Fruit fly (Drosophila melanogaster) whole organism, wandering third instar larva: ENCODE results near the gene CG1695.

Source experiments
- CG32264 ChIP-seq: fragments of 200-800 bp; sonication (Bioruptor generic); optimal IDR thresholded peaks from 2 replicates; lab custom pipeline; 2016; ENCODE audit warnings: missing biosample characterization, missing genetic modification characterization
- CG9705 ChIP-seq: fragments of 200-800 bp; sonication (Bioruptor generic); optimal IDR thresholded peaks from 2 replicates; lab custom pipeline; 2018; ENCODE audit warnings: missing biosample characterization, mild to moderate bottlenecking, missing genetic modification characterization
- CrebA ChIP-seq: fragments of 200-800 bp; sonication (Bioruptor generic); optimal IDR thresholded peaks from 2 replicates; lab custom pipeline; 2016; ENCODE audit warnings: missing biosample characterization, mild to moderate bottlenecking, missing genetic modification characterization, borderline replicate concordance
- Dfd ChIP-seq: fragments of >200 bp; optimal IDR thresholded peaks from 2 replicates; lab custom pipeline; 2017; ENCODE audit warnings: missing biosample characterization, missing genetic modification characterization
- GATAd ChIP-seq: sonication (Bioruptor generic); optimal IDR thresholded peaks from 2 replicates; lab custom pipeline; 2016; ENCODE audit warnings: missing biosample characterization, missing genetic modification characterization
- HLH106 ChIP-seq: fragments of 200-800 bp; optimal IDR thresholded peaks from 3 replicates; lab custom pipeline; 2019; ENCODE audit warnings: missing biosample characterization, mild to moderate bottlenecking, missing genetic modification characterization, moderate library complexity
- Hnf4 ChIP-seq: fragments of 200-800 bp; sonication (Bioruptor generic); optimal IDR thresholded peaks from 2 replicates; lab custom pipeline; 2016; ENCODE audit warnings: missing biosample characterization, mild to moderate bottlenecking, missing genetic modification characterization
- Hr78 ChIP-seq: fragments of >200 bp; optimal IDR thresholded peaks from 2 replicates; lab custom pipeline; 2017; ENCODE audit warnings: missing biosample characterization, missing genetic modification characterization
- Jra ChIP-seq: sonication (Bioruptor generic); optimal IDR thresholded peaks from 2 replicates; lab custom pipeline; 2016; ENCODE audit warnings: missing biosample characterization, missing genetic modification characterization
- Myc ChIP-seq: fragments of >200 bp; optimal IDR thresholded peaks from 2 replicates; lab custom pipeline; 2017
- N ChIP-seq: fragments of >200 bp; optimal IDR thresholded peaks from 2 replicates; lab custom pipeline; 2018; ENCODE audit warnings: missing biosample characterization, missing external identifiers, missing genetic modification characterization
- OdsH ChIP-seq: fragments of 200-800 bp; sonication (Bioruptor generic); optimal IDR thresholded peaks from 2 replicates; lab custom pipeline; 2016; ENCODE audit warnings: missing biosample characterization, mild to moderate bottlenecking, missing genetic modification characterization
- Rel ChIP-seq, 2 experiments: fragments of 200-800 bp; sonication (Bioruptor generic) in 1 of 2; optimal IDR thresholded peaks; 2 replicates in 1 of 2; 3 replicates in 1 of 2; lab custom pipeline; 2016 to 2019; ENCODE audit warnings: mild to moderate bottlenecking in 2 of 2, missing biosample characterization in 2 of 2, missing genetic modification characterization in 2 of 2, moderate library complexity in 1 of 2
- Sp1 ChIP-seq: fragments of 200-800 bp; sonication (Bioruptor generic); optimal IDR thresholded peaks from 3 replicates; lab custom pipeline; 2019; ENCODE audit warnings: missing biosample characterization, mild to moderate bottlenecking, missing genetic modification characterization, moderate library complexity
- Vsx2 ChIP-seq: fragments of 200-300, 225-300 bp; sonication (Bioruptor generic); optimal IDR thresholded peaks from 2 replicates; lab custom pipeline; 2018; ENCODE audit warnings: missing biosample characterization, missing genetic modification characterization; ENCODE audit not compliant: partially characterized antibody
- br ChIP-seq: fragments of 200-800 bp; sonication (Bioruptor generic); optimal IDR thresholded peaks from 2 replicates; lab custom pipeline; 2016; ENCODE audit warnings: missing biosample characterization, missing genetic modification characterization
- dl ChIP-seq, 2 experiments: fragments of 175-275, 200-275 bp in 1 of 2; fragments of 200-275 bp in 1 of 2; sonication (Bioruptor generic); optimal IDR thresholded peaks; lab custom pipeline; 2018; ENCODE audit warnings: mild to moderate bottlenecking in 2 of 2, missing biosample characterization in 2 of 2, missing genetic modification characterization in 2 of 2, moderate library complexity in 2 of 2; ENCODE audit not compliant: partially characterized antibody in 2 of 2, insufficient read depth in 1 of 2
- dmrt93B ChIP-seq: fragments of 200-800 bp; sonication (Bioruptor generic); optimal IDR thresholded peaks from 2 replicates; lab custom pipeline; 2018; ENCODE audit warnings: missing biosample characterization, mild to moderate bottlenecking, missing genetic modification characterization
- dsf ChIP-seq: sonication (Bioruptor generic); optimal IDR thresholded peaks from 2 replicates; lab custom pipeline; 2016; ENCODE audit warnings: missing biosample characterization, missing genetic modification characterization, borderline replicate concordance
- ey ChIP-seq: fragments of 200-800 bp; sonication (Bioruptor generic); optimal IDR thresholded peaks from 2 replicates; lab custom pipeline; 2016; ENCODE audit warnings: missing biosample characterization, missing genetic modification characterization
- foxo ChIP-seq, 2 experiments: fragments of 200-800 bp; sonication (Bioruptor generic); optimal IDR thresholded peaks; 2 replicates in 1 of 2; 3 replicates in 1 of 2; lab custom pipeline; 2016 to 2017; ENCODE audit warnings: missing biosample characterization in 2 of 2, missing genetic modification characterization in 2 of 2
- fru ChIP-seq: fragments of 200-800 bp; sonication (Bioruptor generic); optimal IDR thresholded peaks from 3 replicates; lab custom pipeline; 2016; ENCODE audit warnings: missing biosample characterization, mild to moderate bottlenecking, missing genetic modification characterization
- h ChIP-seq: fragments of 200-800 bp; sonication (Bioruptor generic); optimal IDR thresholded peaks from 3 replicates; lab custom pipeline; 2016; ENCODE audit warnings: missing biosample characterization, mild to moderate bottlenecking, missing genetic modification characterization
- lola ChIP-seq: fragments of >200 bp; optimal IDR thresholded peaks from 2 replicates; lab custom pipeline; 2017; ENCODE audit warnings: missing biosample characterization, missing genetic modification characterization
- pan ChIP-seq: fragments of >200 bp; optimal IDR thresholded peaks from 2 replicates; lab custom pipeline; 2017
- psq ChIP-seq: fragments of 200-800 bp; sonication (Bioruptor generic); optimal IDR thresholded peaks from 3 replicates; lab custom pipeline; 2017; ENCODE audit warnings: missing biosample characterization, mild to moderate bottlenecking, missing genetic modification characterization, moderate library complexity
- sage ChIP-seq: fragments of 200-800 bp; sonication (Bioruptor generic); optimal IDR thresholded peaks from 2 replicates; lab custom pipeline; 2016; ENCODE audit warnings: missing biosample characterization, mild to moderate bottlenecking, missing genetic modification characterization
- tai ChIP-seq: sonication (Bioruptor generic); optimal IDR thresholded peaks from 2 replicates; lab custom pipeline; 2016; ENCODE audit warnings: missing biosample characterization, missing genetic modification characterization
- woc ChIP-seq: sonication (Bioruptor generic); optimal IDR thresholded peaks from 2 replicates; lab custom pipeline; 2016; ENCODE audit warnings: missing biosample characterization, mild to moderate bottlenecking, missing genetic modification characterization

Gene CG1695

DNA sequence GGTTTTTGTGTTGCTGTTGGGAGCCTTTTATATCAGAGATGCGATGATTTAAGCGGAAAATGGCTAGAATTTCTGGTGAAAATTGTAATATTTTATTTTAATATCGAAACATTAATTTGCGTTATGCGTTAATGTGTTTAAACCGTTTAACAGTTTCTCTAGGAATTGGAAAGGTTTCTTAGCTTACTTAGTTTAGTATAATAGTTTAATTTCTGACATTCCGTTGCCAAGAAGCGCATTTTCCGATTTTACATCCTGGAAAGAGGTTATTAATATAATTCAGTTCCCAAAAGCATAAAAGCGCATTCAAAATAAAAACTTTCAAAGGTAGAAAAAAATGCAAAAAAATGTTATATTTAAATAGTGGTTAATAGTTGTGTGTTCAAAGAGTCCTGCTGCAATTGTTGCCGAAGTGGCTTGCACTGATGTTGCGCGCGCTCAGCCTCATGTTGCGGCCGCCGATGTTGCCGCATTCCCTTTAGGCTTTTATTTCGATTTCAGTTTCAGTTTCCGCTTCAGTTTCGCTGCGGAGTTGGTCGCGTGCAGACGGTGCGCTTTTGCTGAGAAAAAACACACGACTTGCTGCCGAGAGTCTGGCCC lies 15.2 kb downstream of the CG1695 start, which contains the start of gene tbc:
TSS of gene tbc (plus strand) at position 504 of the 600 bp plus-strand sequence.
- no peak for TF ChIP-seq CG9705 (GFP tag; lab: Kevin White, UChicago)
- peak; percentile 51 for TF ChIP-seq Myc (lab: Kevin White, UChicago)

DNA sequence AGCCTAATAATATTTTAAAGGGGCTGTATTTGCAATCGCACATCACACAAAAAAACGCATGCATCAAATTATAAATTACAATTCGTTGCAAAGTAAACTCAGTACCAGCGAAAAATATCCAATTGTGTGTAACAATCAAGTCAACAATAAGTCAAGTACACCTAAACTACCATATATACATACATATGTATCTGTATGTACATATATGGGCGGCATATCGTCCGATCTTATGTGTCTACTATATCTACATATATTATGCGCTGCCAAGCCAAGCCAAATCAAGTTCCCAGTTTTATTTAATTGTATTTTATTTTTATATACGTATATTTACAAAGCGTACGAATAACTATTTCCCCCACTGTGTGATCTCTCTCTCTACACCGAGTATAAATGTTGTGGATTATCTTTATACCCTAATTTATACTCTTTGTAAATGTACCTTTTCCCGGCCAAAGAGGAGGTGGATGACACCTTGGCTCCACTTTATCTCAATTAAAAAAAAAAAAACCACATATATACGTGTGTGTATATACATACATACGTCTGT lies 32.7 kb downstream of the CG1695 start:
- TF ChIP-seq Myc (lab: Kevin White, UChicago) (no peak), tai (GFP tag; lab: Kevin White, UChicago) (no peak), Sp1 (GFP tag; lab: Kevin White, UChicago) (no peak), Vsx2 (GFP tag; lab: Kevin White, UChicago) (no peak), N (GFP tag; lab: Kevin White, UChicago) (no peak), HLH106 (no peak), CG32264 (GFP tag; lab: Kevin White, UChicago) (no peak), br (GFP tag; lab: Kevin White, UChicago) (no peak)

dm6 chrX:20467155-20467554 lies 33.4 kb downstream of the CG1695 start, which contains the start of gene GstT3:
GstT3 (plus strand) TSS chrX:20467455.
- TF ChIP-seq dl (GFP tag; optimal IDR thresholded peaks at IDR 0.05; lab: Kevin White, UChicago; ENCODE audit: insufficient read depth in 1 of 2, partially characterized antibody in 2 of 2), result no peak
- TF ChIP-seq br (GFP tag; lab: Kevin White, UChicago), result no peak
- no peak for TF ChIP-seq CG32264 (GFP tag; lab: Kevin White, UChicago)
- no peak for TF ChIP-seq GATAd (GFP tag; lab: Kevin White, UChicago)
- no peak for TF ChIP-seq sage (GFP tag; lab: Kevin White, UChicago)
- TF ChIP-seq pan (lab: Kevin White, UChicago), result no peak
- no peak for TF ChIP-seq OdsH (GFP tag; lab: Kevin White, UChicago)
- TF ChIP-seq dmrt93B (GFP tag; lab: Kevin White, UChicago), result no peak
- no peak for TF ChIP-seq ey (GFP tag; lab: Kevin White, UChicago)
- TF ChIP-seq woc (GFP tag; lab: Kevin White, UChicago), result no peak
- TF ChIP-seq dsf (GFP tag; lab: Kevin White, UChicago), result no peak

dm6 chrX:20468192-20468591 lies 34.4 kb downstream of the CG1695 start:
- TF ChIP-seq CG9705 (GFP tag; lab: Kevin White, UChicago) (no peak), sage (GFP tag; lab: Kevin White, UChicago) (no peak)

- TF ChIP-seq CrebA (GFP tag; lab: Kevin White, UChicago) (no peak), foxo (GFP tag; optimal IDR thresholded peaks at IDR 0.05; lab: Kevin White, UChicago) (no peak), woc (GFP tag; lab: Kevin White, UChicago) (no peak), Hr78 (GFP tag; lab: Kevin White, UChicago) (no peak), lola (GFP tag; lab: Kevin White, UChicago) (no peak), Sp1 (GFP tag; lab: Kevin White, UChicago) (no peak), Jra (GFP tag; lab: Kevin White, UChicago) (no peak), dmrt93B (GFP tag; lab: Kevin White, UChicago) (no peak), dl (GFP tag; optimal IDR thresholded peaks at IDR 0.05; lab: Kevin White, UChicago; ENCODE audit: insufficient read depth in 1 of 2, partially characterized antibody in 2 of 2) (no peak), ey (GFP tag; lab: Kevin White, UChicago) (no peak), Rel (GFP tag; optimal IDR thresholded peaks at IDR 0.05; lab: Kevin White, UChicago) (no peak), Rel (tag; optimal IDR thresholded peaks at IDR 0.05; lab: Kevin White, UChicago) (no peak), fru (GFP tag; lab: Kevin White, UChicago) (no peak), N (GFP tag; lab: Kevin White, UChicago) (no peak), GATAd (GFP tag; lab: Kevin White, UChicago) (no peak)
These were observed 37.0 kb downstream of the CG1695 start for dm6 chrX:20470701-20471100.

dm6 chrX:20478674-20479073 lies 44.9 kb downstream of the CG1695 start:
- TF ChIP-seq h (GFP tag; lab: Kevin White, UChicago), result no peak
- no peak for TF ChIP-seq HLH106
- no peak for TF ChIP-seq Dfd (GFP tag; lab: Kevin White, UChicago)
- no peak for TF ChIP-seq Hnf4 (GFP tag; lab: Kevin White, UChicago)
- no peak for TF ChIP-seq woc (GFP tag; lab: Kevin White, UChicago)
- no peak for TF ChIP-seq Jra (GFP tag; lab: Kevin White, UChicago)
- no peak for TF ChIP-seq dmrt93B (GFP tag; lab: Kevin White, UChicago)
- TF ChIP-seq lola (GFP tag; lab: Kevin White, UChicago), result no peak
- no peak for TF ChIP-seq tai (GFP tag; lab: Kevin White, UChicago)
- TF ChIP-seq psq, result no peak
- no peak for TF ChIP-seq dl (GFP tag; optimal IDR thresholded peaks at IDR 0.05; lab: Kevin White, UChicago; ENCODE audit: insufficient read depth in 1 of 2, partially characterized antibody in 2 of 2)
- TF ChIP-seq Hr78 (GFP tag; lab: Kevin White, UChicago), result no peak
- no peak for TF ChIP-seq ey (GFP tag; lab: Kevin White, UChicago)
